Fruit fly (Drosophila melanogaster) whole organism, embryonic: Measurements from ENCODE around the gene enc.

Experiments
- Atf3 ChIP-seq: fragments of 200-800 bp; sonication (Bioruptor generic); optimal IDR thresholded peaks from 3 replicates; lab custom pipeline; 2016; ENCODE audit warnings: missing biosample characterization, missing genetic modification characterization
- Bteb2 ChIP-seq: fragments of 200-800 bp; sonication (Bioruptor generic); optimal IDR thresholded peaks from 2 replicates; lab custom pipeline; 2016; ENCODE audit warnings: missing biosample characterization, missing genetic modification characterization
- CG10565 ChIP-seq: fragments of 200-800 bp; sonication (Bioruptor generic); optimal IDR thresholded peaks from 3 replicates; lab custom pipeline; 2016; ENCODE audit warnings: missing biosample characterization, mild to moderate bottlenecking, missing genetic modification characterization
- CG12071 ChIP-seq: fragments of 200-800 bp; sonication (Bioruptor generic); optimal IDR thresholded peaks from 3 replicates; lab custom pipeline; 2018; ENCODE audit warnings: missing biosample characterization, mild to moderate bottlenecking, missing genetic modification characterization
- CG14050 ChIP-seq: fragments of 200-800 bp; sonication (Bioruptor generic); IDR thresholded peaks from 3 replicates; pipeline ENCODE4 v1.3.6; 2022; ENCODE audit warnings: missing biosample characterization, missing genetic modification characterization
- CG14441 ChIP-seq: fragments of 200-800 bp; sonication (Bioruptor generic); IDR thresholded peaks from 2 replicates; pipeline ENCODE4 v1.3.6; 2022; ENCODE audit warnings: missing biosample characterization, missing genetic modification characterization
- CG14710 ChIP-seq: fragments of 200-800 bp; sonication (Bioruptor generic); optimal IDR thresholded peaks from 3 replicates; lab custom pipeline; 2019; ENCODE audit warnings: missing biosample characterization, mild to moderate bottlenecking, missing genetic modification characterization, moderate library complexity
- CG14860 ChIP-seq: fragments of 200-800 bp; sonication (Bioruptor generic); IDR thresholded peaks from 3 replicates; pipeline ENCODE4 v1.3.6; 2022; ENCODE audit warnings: missing biosample characterization, missing genetic modification characterization; ENCODE audit not compliant: partially characterized antibody
- CG16863 ChIP-seq: fragments of 200-800 bp; sonication (Bioruptor generic); optimal IDR thresholded peaks from 3 replicates; lab custom pipeline; 2016; ENCODE audit warnings: missing biosample characterization, missing genetic modification characterization
- CG17802 ChIP-seq: fragments of 200-800 bp; sonication (Bioruptor generic); optimal IDR thresholded peaks from 2 replicates; lab custom pipeline; 2018; ENCODE audit warnings: missing biosample characterization, mild to moderate bottlenecking, missing genetic modification characterization, moderate library complexity
- CG18262 ChIP-seq: fragments of 200-800 bp; optimal IDR thresholded peaks from 3 replicates; lab custom pipeline; 2019; ENCODE audit warnings: missing biosample characterization, mild to moderate bottlenecking, missing genetic modification characterization, moderate library complexity
- CG2875 ChIP-seq: fragments of 200-800 bp; sonication (Bioruptor generic); optimal IDR thresholded peaks from 2 replicates; lab custom pipeline; 2017; ENCODE audit warnings: missing biosample characterization, mild to moderate bottlenecking, missing genetic modification characterization, missing genetic modification reagents
- CG33557 ChIP-seq: fragments of 200-800 bp; sonication (Bioruptor generic); optimal IDR thresholded peaks from 2 replicates; lab custom pipeline; 2019; ENCODE audit warnings: missing biosample characterization, mild to moderate bottlenecking, missing genetic modification characterization, moderate library complexity
- CG4360 ChIP-seq: fragments of 200-800 bp; sonication (Bioruptor generic); IDR thresholded peaks from 2 replicates; pipeline ENCODE4 v1.3.6; 2022; ENCODE audit warnings: missing biosample characterization, missing genetic modification characterization
- CG4617 ChIP-seq: fragments of 200-800 bp; sonication (Bioruptor generic); optimal IDR thresholded peaks from 3 replicates; lab custom pipeline; 2016; ENCODE audit warnings: missing biosample characterization, missing genetic modification characterization, borderline replicate concordance
- CG5180 ChIP-seq: fragments of 200-800 bp; sonication (Bioruptor generic); optimal IDR thresholded peaks from 3 replicates; lab custom pipeline; 2017; ENCODE audit warnings: missing biosample characterization, missing genetic modification characterization, mild to moderate bottlenecking, moderate library complexity, missing genetic modification reagents
- CG6254 ChIP-seq: fragments of 200-800 bp; sonication (Bioruptor generic); optimal IDR thresholded peaks from 3 replicates; lab custom pipeline; 2017; ENCODE audit warnings: mild to moderate bottlenecking, missing biosample characterization, missing genetic modification reagents, missing genetic modification characterization
- CG6765 ChIP-seq: fragments of 200-800 bp; sonication (Bioruptor generic); optimal IDR thresholded peaks from 3 replicates; lab custom pipeline; 2017; ENCODE audit warnings: missing biosample characterization, mild to moderate bottlenecking, missing genetic modification characterization
- CG7372 ChIP-seq: fragments of 200-800 bp; sonication (Bioruptor generic); IDR thresholded peaks from 2 replicates; pipeline ENCODE4 v1.3.6; 2022; ENCODE audit warnings: missing biosample characterization, missing genetic modification characterization
- CG7839 ChIP-seq: fragments of 200-800 bp; sonication (Bioruptor generic); optimal IDR thresholded peaks from 3 replicates; lab custom pipeline; 2018; ENCODE audit warnings: missing biosample characterization, mild to moderate bottlenecking, missing genetic modification characterization, moderate library complexity
- CG9817 ChIP-seq: fragments of 200-800 bp; sonication (Bioruptor generic); optimal IDR thresholded peaks from 2 replicates; lab custom pipeline; 2018; ENCODE audit warnings: missing biosample characterization, mild to moderate bottlenecking, missing genetic modification characterization, moderate library complexity
- HHEX ChIP-seq: fragments of 200-800 bp; sonication (Bioruptor generic); optimal IDR thresholded peaks from 3 replicates; lab custom pipeline; 2017; ENCODE audit warnings: missing biosample characterization, mild to moderate bottlenecking, missing genetic modification characterization, missing genetic modification reagents
- Hr51 ChIP-seq, 2 experiments: fragments of 200-800 bp; sonication (Bioruptor generic); optimal IDR thresholded peaks; 2 replicates in 1 of 2; 3 replicates in 1 of 2; lab custom pipeline; 2016 to 2018; ENCODE audit warnings: missing biosample characterization in 2 of 2, missing genetic modification characterization in 2 of 2, mild to moderate bottlenecking in 1 of 2, moderate library complexity in 1 of 2
- MTF-1 ChIP-seq: fragments of 200-800 bp; sonication (Bioruptor generic); optimal IDR thresholded peaks from 2 replicates; lab custom pipeline; 2018; ENCODE audit warnings: missing biosample characterization, mild to moderate bottlenecking, missing genetic modification characterization, borderline replicate concordance
- Nf-YC ChIP-seq: fragments of 200-800 bp; optimal IDR thresholded peaks from 3 replicates; lab custom pipeline; 2019; ENCODE audit warnings: missing biosample characterization, mild to moderate bottlenecking, missing genetic modification characterization, moderate library complexity
- Oaz ChIP-seq: fragments of 200-800 bp; sonication (Bioruptor generic); IDR thresholded peaks from 2 replicates; pipeline ENCODE4 v1.3.6; 2022; ENCODE audit warnings: missing biosample characterization, missing genetic modification characterization
- Rx ChIP-seq: fragments of 200-800 bp; sonication (Bioruptor generic); IDR thresholded peaks from 2 replicates; pipeline ENCODE4 v1.3.6; 2022; ENCODE audit warnings: missing biosample characterization, missing genetic modification characterization
- Sin3A ChIP-seq: fragments of >200 bp; optimal IDR thresholded peaks from 2 replicates; lab custom pipeline; 2018
- Sry-β ChIP-seq: fragments of 200-800 bp; sonication (Bioruptor generic); optimal IDR thresholded peaks from 2 replicates; lab custom pipeline; 2018; ENCODE audit warnings: missing biosample characterization, mild to moderate bottlenecking, missing genetic modification characterization, moderate library complexity
- YL-1 ChIP-seq: fragments of 200-800 bp; sonication (Bioruptor generic); optimal IDR thresholded peaks from 3 replicates; lab custom pipeline; 2017; ENCODE audit warnings: missing biosample characterization, mild to moderate bottlenecking, missing genetic modification characterization
- br ChIP-seq: fragments of >200 bp; optimal IDR thresholded peaks from 2 replicates; lab custom pipeline; 2017
- bsh ChIP-seq, 2 experiments: fragments of 200-800 bp; sonication (Bioruptor generic); optimal IDR thresholded peaks; 2 replicates each; lab custom pipeline; 2017 to 2018; ENCODE audit warnings: mild to moderate bottlenecking in 2 of 2, missing biosample characterization in 2 of 2, missing genetic modification characterization in 2 of 2, moderate library complexity in 1 of 2
- chm ChIP-seq: fragments of 200-800 bp; sonication (Bioruptor generic); IDR thresholded peaks from 2 replicates; pipeline ENCODE4 v1.3.6; 2022; ENCODE audit warnings: missing biosample characterization, missing genetic modification characterization
- dimm ChIP-seq: fragments of 200-800 bp; sonication (Bioruptor generic); IDR thresholded peaks from 2 replicates; pipeline ENCODE4 v1.3.6; 2022; ENCODE audit warnings: missing biosample characterization, missing genetic modification characterization
- ems ChIP-seq: fragments of 200-800 bp; sonication (Bioruptor generic); optimal IDR thresholded peaks from 3 replicates; lab custom pipeline; 2016; ENCODE audit warnings: missing biosample characterization, missing genetic modification characterization
- fru ChIP-seq: fragments of >200 bp; optimal IDR thresholded peaks from 2 replicates; lab custom pipeline; 2017
- gfzf ChIP-seq: fragments of 200-800 bp; sonication (Bioruptor generic); optimal IDR thresholded peaks from 2 replicates; lab custom pipeline; 2016; ENCODE audit warnings: missing biosample characterization, mild to moderate bottlenecking, missing genetic modification characterization, moderate library complexity
- grau ChIP-seq: fragments of 200-800 bp; optimal IDR thresholded peaks from 3 replicates; lab custom pipeline; 2019; ENCODE audit warnings: missing biosample characterization, mild to moderate bottlenecking, missing genetic modification characterization, moderate library complexity
- ind ChIP-seq: fragments of 200-800 bp; sonication (Bioruptor generic); optimal IDR thresholded peaks from 3 replicates; lab custom pipeline; 2016; ENCODE audit warnings: missing biosample characterization, missing genetic modification characterization
- jumu ChIP-seq: fragments of 200-800 bp; sonication (Bioruptor generic); optimal IDR thresholded peaks from 3 replicates; lab custom pipeline; 2016; ENCODE audit warnings: missing biosample characterization, missing genetic modification characterization
- klu ChIP-seq: fragments of 200-800 bp; sonication (Bioruptor generic); IDR thresholded peaks from 2 replicates; pipeline ENCODE4 v1.3.6; 2022; ENCODE audit warnings: missing biosample characterization, missing genetic modification characterization
- nmo ChIP-seq: fragments of 200-800 bp; sonication (Bioruptor generic); optimal IDR thresholded peaks from 2 replicates; lab custom pipeline; 2018; ENCODE audit warnings: missing biosample characterization, mild to moderate bottlenecking, missing genetic modification characterization, moderate library complexity
- odd ChIP-seq: fragments of 200-800 bp; sonication (Bioruptor generic); optimal IDR thresholded peaks from 2 replicates; lab custom pipeline; 2017; ENCODE audit warnings: missing biosample characterization, mild to moderate bottlenecking, missing genetic modification characterization
- onecut ChIP-seq: fragments of 200-800 bp; sonication (Bioruptor generic); IDR thresholded peaks from 2 replicates; pipeline ENCODE4 v1.3.6; 2022; ENCODE audit warnings: missing biosample characterization, missing genetic modification characterization
- repo ChIP-seq: fragments of 200-800 bp; sonication (Bioruptor generic); optimal IDR thresholded peaks from 2 replicates; lab custom pipeline; 2016; ENCODE audit warnings: missing biosample characterization, missing genetic modification characterization
- rib ChIP-seq: fragments of 200-800 bp; sonication (Bioruptor generic); IDR thresholded peaks from 2 replicates; pipeline ENCODE4 v1.3.6; 2022; ENCODE audit warnings: missing biosample characterization, missing genetic modification characterization
- so ChIP-seq: fragments of 200-800 bp; sonication (Bioruptor generic); IDR thresholded peaks from 3 replicates; pipeline ENCODE4 v1.3.6; 2022; ENCODE audit warnings: missing biosample characterization, missing genetic modification characterization
- ssp ChIP-seq: fragments of 200-800 bp; sonication (Bioruptor generic); IDR thresholded peaks from 2 replicates; pipeline ENCODE4 v1.3.6; 2022; ENCODE audit warnings: missing biosample characterization, missing genetic modification characterization
- sug ChIP-seq: fragments of 200-800 bp; optimal IDR thresholded peaks from 2 replicates; lab custom pipeline; 2019; ENCODE audit warnings: missing biosample characterization, mild to moderate bottlenecking, missing genetic modification characterization, moderate library complexity
- tna ChIP-seq: fragments of 200-800 bp; sonication (Bioruptor generic); IDR thresholded peaks from 2 replicates; pipeline ENCODE4 v1.3.6; 2022; ENCODE audit warnings: missing biosample characterization, missing genetic modification characterization; ENCODE audit not compliant: partially characterized antibody
- wdn ChIP-seq: fragments of 200-800 bp; sonication (Bioruptor generic); IDR thresholded peaks from 2 replicates; pipeline ENCODE4 v1.3.6; 2022; ENCODE audit warnings: missing biosample characterization, missing genetic modification characterization
- z ChIP-seq: fragments of 200-800 bp; sonication (Bioruptor generic); IDR thresholded peaks from 3 replicates; pipeline ENCODE4 v1.3.6; 2022; ENCODE audit warnings: missing biosample characterization, missing genetic modification characterization

enc gene

dm6 chr3L:3875004-3875403, 56.5 kb downstream of the enc start (continued):
- peak; percentile 72 for TF ChIP-seq CG18262 (tag; lab: Kevin White, UChicago)
- TF ChIP-seq CG4360 (GFP tag; lab: Robert Waterston, UW), result no peak
- peak; percentile 54 for TF ChIP-seq CG7839
- TF ChIP-seq CG7372 (GFP tag; lab: Robert Waterston, UW), result 0 out of 2 replicates have a peak, but pooled peaks have one; percentile 17
- TF ChIP-seq chm (GFP tag; lab: Robert Waterston, UW), result no peak
- TF ChIP-seq ems (GFP tag; lab: Kevin White, UChicago), result peak; percentile 7
- TF ChIP-seq dimm (GFP tag; lab: Robert Waterston, UW), result no peak
- TF ChIP-seq onecut (GFP tag; lab: Robert Waterston, UW), result no peak
- TF ChIP-seq bsh (GFP tag; optimal IDR thresholded peaks at IDR 0.05; lab: Kevin White, UChicago), result peak in 1 of 2 experiments; percentile 75
- no peak for TF ChIP-seq wdn (GFP tag; lab: Robert Waterston, UW)
- TF ChIP-seq CG17802, result no peak
- TF ChIP-seq Sin3A (lab: Kevin White, UChicago), result no peak
- TF ChIP-seq MTF-1 (GFP tag; lab: Kevin White, UChicago), result no peak
- TF ChIP-seq nmo (GFP tag; lab: Kevin White, UChicago), result peak; percentile 50
- no peak for TF ChIP-seq CG14860
- no peak for TF ChIP-seq CG2875 (GFP tag; lab: Kevin White, UChicago)
- no peak for TF ChIP-seq ind (GFP tag; lab: Kevin White, UChicago)
- TF ChIP-seq sug (tag; lab: Kevin White, UChicago), result no peak
- TF ChIP-seq fru, result no peak
- no peak for TF ChIP-seq Oaz (GFP tag; lab: Robert Waterston, UW)
- TF ChIP-seq Rx (GFP tag; lab: Robert Waterston, UW), result no peak
- peak in 1 of 2 experiments; percentile 6 for TF ChIP-seq Hr51 (GFP tag; optimal IDR thresholded peaks at IDR 0.05; lab: Kevin White, UChicago)
- no peak for TF ChIP-seq tna
- peak; percentile 24; the same call in 1 of the 2 replicates for TF ChIP-seq ssp
- 0 out of 3 replicates have a peak, but pooled peaks have one; percentile 25 for TF ChIP-seq so
- no peak for TF ChIP-seq rib (GFP tag; lab: Robert Waterston, UW)
- no peak for TF ChIP-seq gfzf (GFP tag; lab: Kevin White, UChicago)
- TF ChIP-seq CG14710, result peak; percentile 47
- TF ChIP-seq br (lab: Kevin White, UChicago), result no peak
- no peak for TF ChIP-seq odd (GFP tag; lab: Kevin White, UChicago)
- TF ChIP-seq repo (GFP tag; lab: Kevin White, UChicago), result no peak
- no peak for TF ChIP-seq CG14441 (GFP tag; lab: Robert Waterston, UW)
- peak; percentile 53 for TF ChIP-seq CG33557 (GFP tag; lab: Kevin White, UChicago)
- TF ChIP-seq CG4617 (GFP tag; lab: Kevin White, UChicago), result no peak
- TF ChIP-seq YL-1 (GFP tag; lab: Kevin White, UChicago), result no peak
- no peak for TF ChIP-seq CG9817 (tag; lab: Kevin White, UChicago)
- TF ChIP-seq grau, result peak; percentile 53
- TF ChIP-seq Sry-β, result no peak
- no peak for TF ChIP-seq HHEX
- no peak for TF ChIP-seq jumu
- TF ChIP-seq CG14050 (GFP tag; lab: Robert Waterston, UW), result no peak
- TF ChIP-seq z, result no peak
- TF ChIP-seq CG10565 (GFP tag; lab: Kevin White, UChicago), result no peak
- peak; percentile 38 for TF ChIP-seq CG16863 (GFP tag; lab: Kevin White, UChicago)
- TF ChIP-seq Nf-YC, result no peak
- peak; percentile 6 for TF ChIP-seq Atf3 (GFP tag; lab: Kevin White, UChicago)
- no peak for TF ChIP-seq CG12071
- no peak for TF ChIP-seq klu (GFP tag; lab: Robert Waterston, UW)
- TF ChIP-seq CG5180, result no peak
- no peak for TF ChIP-seq CG6765 (GFP tag; lab: Kevin White, UChicago)
- no peak for TF ChIP-seq Bteb2 (GFP tag; lab: Kevin White, UChicago)
- no peak for TF ChIP-seq CG6254 (GFP tag; lab: Kevin White, UChicago)
